Worm (Caenorhabditis elegans) whole organism, L1 larva: ENCODE measurements around the gene unc-16.

Experiments used
- nhr-19 ChIP-seq: fragments of 200-800 bp; sonication (Bioruptor generic); conservative IDR thresholded peaks from 2 replicates; pipeline ENCODE4 v1.3.6; 2022; ENCODE audit warnings: missing genetic modification characterization, missing compliant biosample characterization
- nhr-84 ChIP-seq: sonication (generic microtip); optimal IDR thresholded peaks from 2 replicates; lab custom pipeline; 2017; ENCODE audit warnings: missing biosample characterization, missing genetic modification characterization
- zip-4 ChIP-seq: fragments of 200-800 bp; sonication (Bioruptor generic); optimal IDR thresholded peaks from 2 replicates; lab custom pipeline; 2018; ENCODE audit warnings: mild to moderate bottlenecking, missing genetic modification characterization, moderate library complexity, missing compliant biosample characterization

DNA sequence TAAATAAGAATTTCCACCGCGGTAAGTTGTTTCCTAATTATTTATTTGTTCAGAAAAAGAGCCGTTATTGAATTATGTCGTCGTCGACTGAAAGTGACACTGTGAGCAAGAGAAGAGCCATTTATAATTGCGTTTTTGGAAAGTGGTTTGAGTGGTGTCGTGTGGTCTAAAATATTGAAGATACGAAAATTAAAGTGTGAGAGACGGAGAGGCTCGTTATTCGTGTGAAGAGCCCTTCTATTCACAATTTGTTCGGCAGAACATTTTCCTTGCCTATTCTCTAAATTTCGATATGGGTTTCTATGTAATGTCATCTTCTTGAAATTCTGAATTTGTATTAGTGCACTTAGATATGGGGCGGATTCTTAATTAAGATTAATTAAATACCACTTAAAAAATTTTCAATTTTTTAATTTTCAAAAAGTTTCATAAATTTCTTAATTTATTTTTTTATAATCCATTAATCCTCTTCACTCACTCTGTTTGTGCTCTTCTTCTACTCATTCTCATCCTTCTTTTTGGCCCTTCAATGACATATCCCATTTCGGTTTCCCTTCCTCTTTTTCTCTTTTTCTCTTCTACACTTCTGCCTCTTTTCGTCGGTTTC is 36.2 kb upstream of the unc-16 start:
- TF ChIP-seq zip-4 (GFP tag; lab: Kevin White, UChicago), result no peak
- TF ChIP-seq nhr-19 (GFP tag; lab: Robert Waterston, UW), result no peak
- TF ChIP-seq nhr-84 (tag; lab: Kevin White, UChicago), result no peak
